Worm (Caenorhabditis elegans) whole organism, L1 larva: ENCODE data around the gene M02B1.4.

Experiments
- C04F5.9 ChIP-seq: sonication (generic microtip); optimal IDR thresholded peaks from 2 replicates; lab custom pipeline; 2016; ENCODE audit warnings: missing genetic modification characterization, missing compliant biosample characterization
- C34B4.2 ChIP-seq: sonication (generic microtip); optimal IDR thresholded peaks from 2 replicates; lab custom pipeline; 2017; ENCODE audit warnings: mild to moderate bottlenecking, missing genetic modification characterization, missing compliant biosample characterization
- F16B12.6 ChIP-seq: fragments of 150-350 bp; optimal IDR thresholded peaks from 2 replicates; lab custom pipeline; 2014; ENCODE audit warnings: missing biosample characterization, missing genetic modification characterization
- Y116A8C.19 ChIP-seq: sonication (generic microtip); optimal IDR thresholded peaks from 2 replicates; lab custom pipeline; 2016; ENCODE audit warnings: missing compliant biosample characterization, missing genetic modification characterization, borderline replicate concordance
- aly-2 ChIP-seq: fragments of 150-350 bp; optimal IDR thresholded peaks from 2 replicates; lab custom pipeline; 2014; ENCODE audit warnings: missing biosample characterization, missing genetic modification characterization
- ceh-8 ChIP-seq: fragments of 200-800 bp; sonication (Bioruptor generic); optimal IDR thresholded peaks from 2 replicates; lab custom pipeline; 2018; ENCODE audit warnings: mild to moderate bottlenecking, missing genetic modification characterization, moderate library complexity, missing compliant biosample characterization
- ceh-90 ChIP-seq: sonication (generic microtip); optimal IDR thresholded peaks from 2 replicates; lab custom pipeline; 2016; ENCODE audit warnings: missing genetic modification characterization, missing compliant biosample characterization
- dpl-1 ChIP-seq, 3 experiments: fragments of 150-350 bp in 2 of 3; sonication (generic microtip) in 1 of 3; optimal IDR thresholded peaks; 2 replicates each; lab custom pipeline; 2014 to 2017; ENCODE audit warnings: missing biosample characterization in 3 of 3, missing genetic modification characterization in 3 of 3, missing genetic modification reagents in 3 of 3
- dsc-1 ChIP-seq: sonication (generic microtip); optimal IDR thresholded peaks from 2 replicates; lab custom pipeline; 2016; ENCODE audit warnings: mild to moderate bottlenecking, missing genetic modification characterization, missing compliant biosample characterization
- efl-1 ChIP-seq, 4 experiments: fragments of 150-350 bp; optimal IDR thresholded peaks in 3 of 4; peaks in 1 of 4; 1 replicate in 1 of 4; 2 replicates in 3 of 4; lab custom pipeline; 2014; ENCODE audit warnings: missing biosample characterization in 2 of 4, missing genetic modification characterization in 2 of 4, missing genetic modification reagents in 2 of 4
- efl-3 ChIP-seq: fragments of 200-800 bp; sonication (Bioruptor generic); optimal IDR thresholded peaks from 2 replicates; lab custom pipeline; 2018; ENCODE audit warnings: mild to moderate bottlenecking, missing genetic modification characterization, missing compliant biosample characterization
- egl-27 ChIP-seq, 2 experiments: fragments of 150-350 bp in 1 of 2; sonication (generic microtip); optimal IDR thresholded peaks; 3 replicates each; lab custom pipeline; 2017 to 2018; ENCODE audit warnings: missing biosample characterization in 2 of 2, missing genetic modification characterization in 2 of 2, missing genetic modification reagents in 2 of 2
- elt-3 ChIP-seq, 6 experiments: fragments of 150-350 bp in 1 of 6; sonication (generic microtip); optimal IDR thresholded peaks; 2 replicates each; lab custom pipeline; 2017 to 2018; ENCODE audit warnings: missing biosample characterization in 6 of 6, missing genetic modification characterization in 6 of 6, inconsistent platforms in 1 of 6
- ets-5 ChIP-seq: fragments of 200-800 bp; sonication (Bioruptor generic); IDR thresholded peaks from 2 replicates; pipeline ENCODE4 v1.3.6; 2022; ENCODE audit warnings: missing genetic modification characterization, missing compliant biosample characterization
- fkh-8 ChIP-seq: sonication (generic microtip); optimal IDR thresholded peaks from 2 replicates; lab custom pipeline; 2016; ENCODE audit warnings: mild to moderate bottlenecking, missing genetic modification characterization, missing compliant biosample characterization
- fos-1 ChIP-seq: fragments of 150-350 bp; optimal IDR thresholded peaks from 2 replicates; lab custom pipeline; 2014; ENCODE audit warnings: missing biosample characterization, missing genetic modification characterization
- grh-1 ChIP-seq: fragments of 200-800 bp; sonication (Bioruptor generic); IDR thresholded peaks from 2 replicates; pipeline ENCODE4 v1.3.6; 2022; ENCODE audit warnings: missing genetic modification reagents, missing genetic modification characterization, missing compliant biosample characterization
- hlh-17 ChIP-seq: fragments of 200-800 bp; sonication (Bioruptor generic); optimal IDR thresholded peaks from 2 replicates; lab custom pipeline; 2018; ENCODE audit warnings: missing genetic modification characterization, mild to moderate bottlenecking, missing compliant biosample characterization, moderate library complexity, borderline replicate concordance
- hlh-4 ChIP-seq: sonication (generic microtip); optimal IDR thresholded peaks from 2 replicates; lab custom pipeline; 2016; ENCODE audit warnings: mild to moderate bottlenecking, missing genetic modification characterization, missing compliant biosample characterization
- hpl-2 ChIP-seq: fragments of 150-350 bp; optimal IDR thresholded peaks from 2 replicates; lab custom pipeline; 2014; ENCODE audit warnings: missing biosample characterization, missing genetic modification reagents, missing genetic modification characterization
- isw-1 ChIP-seq: fragments of 200-800 bp; sonication (Bioruptor generic); IDR thresholded peaks from 2 replicates; pipeline ENCODE4 v1.3.6; 2022; ENCODE audit warnings: missing genetic modification characterization, missing compliant biosample characterization
- jun-1 ChIP-seq: fragments of 150-350 bp; optimal IDR thresholded peaks from 2 replicates; lab custom pipeline; 2014; ENCODE audit warnings: missing biosample characterization, missing genetic modification reagents, missing genetic modification characterization
- lin-14 ChIP-seq: fragments of 200-800 bp; sonication (Bioruptor generic); optimal IDR thresholded peaks from 2 replicates; lab custom pipeline; 2018; ENCODE audit warnings: mild to moderate bottlenecking, missing genetic modification characterization, moderate library complexity, missing compliant biosample characterization
- lin-39 ChIP-seq: fragments of 150-350 bp; optimal IDR thresholded peaks from 2 replicates; lab custom pipeline; 2014; ENCODE audit warnings: missing biosample characterization, missing genetic modification reagents, missing genetic modification characterization
- mdl-1 ChIP-seq, 2 experiments: fragments of 150-350 bp; optimal IDR thresholded peaks; 2 replicates each; lab custom pipeline; 2014 to 2017; ENCODE audit warnings: missing biosample characterization in 2 of 2, missing genetic modification characterization in 2 of 2, inconsistent platforms in 1 of 2
- mep-1 ChIP-seq: fragments of 150-350 bp; optimal IDR thresholded peaks from 2 replicates; lab custom pipeline; 2014; ENCODE audit warnings: missing biosample characterization, missing genetic modification characterization
- nhr-11 ChIP-seq: fragments of 150-350 bp; optimal IDR thresholded peaks from 2 replicates; lab custom pipeline; 2014; ENCODE audit warnings: missing biosample characterization, missing genetic modification characterization
- nhr-12 ChIP-seq: sonication (generic microtip); optimal IDR thresholded peaks from 2 replicates; lab custom pipeline; 2017; ENCODE audit warnings: missing biosample characterization, missing genetic modification characterization
- nhr-19 ChIP-seq: fragments of 200-800 bp; sonication (Bioruptor generic); conservative IDR thresholded peaks from 2 replicates; pipeline ENCODE4 v1.3.6; 2022; ENCODE audit warnings: missing genetic modification characterization, missing compliant biosample characterization
- nhr-20 ChIP-seq: sonication (generic microtip); optimal IDR thresholded peaks from 2 replicates; lab custom pipeline; 2016; ENCODE audit warnings: mild to moderate bottlenecking, missing genetic modification characterization, missing compliant biosample characterization
- nhr-237 ChIP-seq: fragments of 150-350 bp; optimal IDR thresholded peaks from 2 replicates; lab custom pipeline; 2014; ENCODE audit warnings: missing biosample characterization, missing genetic modification characterization
- nhr-28 ChIP-seq: fragments of 150-350 bp; optimal IDR thresholded peaks from 2 replicates; lab custom pipeline; 2014; ENCODE audit warnings: missing biosample characterization, missing genetic modification characterization
- nhr-71 ChIP-seq: sonication (generic microtip); optimal IDR thresholded peaks from 2 replicates; lab custom pipeline; 2016; ENCODE audit warnings: mild to moderate bottlenecking, missing genetic modification characterization, moderate library complexity, missing compliant biosample characterization
- nhr-77 ChIP-seq: fragments of 150-350 bp; optimal IDR thresholded peaks from 2 replicates; lab custom pipeline; 2014; ENCODE audit warnings: missing biosample characterization, missing genetic modification characterization
- nhr-84 ChIP-seq: sonication (generic microtip); optimal IDR thresholded peaks from 2 replicates; lab custom pipeline; 2017; ENCODE audit warnings: missing biosample characterization, missing genetic modification characterization
- nhr-85 ChIP-seq: sonication (generic microtip); peaks from one replicate; lab custom pipeline; 2016; ENCODE audit warnings: missing genetic modification characterization, inconsistent platforms, missing compliant biosample characterization
- nhr-90 ChIP-seq: sonication (generic microtip); optimal IDR thresholded peaks from 2 replicates; lab custom pipeline; 2016; ENCODE audit warnings: mild to moderate bottlenecking, missing genetic modification characterization, missing compliant biosample characterization; ENCODE audit not compliant: poor library complexity
- pqm-1 ChIP-seq: sonication (generic microtip); optimal IDR thresholded peaks from 3 replicates; lab custom pipeline; 2017; ENCODE audit warnings: missing biosample characterization, missing genetic modification characterization
- rnt-1 ChIP-seq: sonication (generic microtip); optimal IDR thresholded peaks from 2 replicates; lab custom pipeline; 2016; ENCODE audit warnings: mild to moderate bottlenecking, missing genetic modification characterization, moderate library complexity, missing compliant biosample characterization
- skn-1 ChIP-seq: fragments of 150-350 bp; optimal IDR thresholded peaks from 2 replicates; lab custom pipeline; 2014; ENCODE audit warnings: missing biosample characterization, missing genetic modification characterization
- snpc-4 ChIP-seq: fragments of 150-350 bp; optimal IDR thresholded peaks from 2 replicates; lab custom pipeline; 2014; ENCODE audit warnings: missing biosample characterization, missing genetic modification characterization
- snu-23 ChIP-seq: sonication (generic microtip); optimal IDR thresholded peaks from 2 replicates; lab custom pipeline; 2016; ENCODE audit warnings: missing genetic modification characterization, missing compliant biosample characterization
- swsn-7 ChIP-seq: sonication (generic microtip); optimal IDR thresholded peaks from 2 replicates; lab custom pipeline; 2016; ENCODE audit warnings: missing genetic modification characterization, missing compliant biosample characterization
- unc-130 ChIP-seq: fragments of 150-350 bp; optimal IDR thresholded peaks from 2 replicates; lab custom pipeline; 2017; ENCODE audit warnings: missing biosample characterization, missing genetic modification characterization, inconsistent platforms
- unc-62 ChIP-seq: fragments of 150-350 bp; optimal IDR thresholded peaks from 2 replicates; lab custom pipeline; 2014; ENCODE audit warnings: missing biosample characterization, missing genetic modification reagents, missing genetic modification characterization
- unc-86 ChIP-seq: sonication (generic microtip); optimal IDR thresholded peaks from 2 replicates; lab custom pipeline; 2016; ENCODE audit warnings: missing genetic modification characterization, missing compliant biosample characterization
- unc-98 ChIP-seq: fragments of 200-800 bp; sonication (Bioruptor generic); IDR thresholded peaks from 2 replicates; pipeline ENCODE4 v1.3.6; 2022; ENCODE audit warnings: missing genetic modification characterization, missing compliant biosample characterization
- vab-15 ChIP-seq: sonication (generic microtip); optimal IDR thresholded peaks from 2 replicates; lab custom pipeline; 2017; ENCODE audit warnings: missing genotype, mild to moderate bottlenecking, missing genetic modification characterization, missing compliant biosample characterization
- xbp-1 ChIP-seq: sonication (generic microtip); optimal IDR thresholded peaks from 2 replicates; lab custom pipeline; 2016; ENCODE audit warnings: missing genetic modification characterization, missing compliant biosample characterization
- zag-1 ChIP-seq: fragments of 150-350 bp; optimal IDR thresholded peaks from 2 replicates; lab custom pipeline; 2014; ENCODE audit warnings: missing biosample characterization, missing genetic modification characterization
- zip-4 ChIP-seq: fragments of 200-800 bp; sonication (Bioruptor generic); optimal IDR thresholded peaks from 2 replicates; lab custom pipeline; 2018; ENCODE audit warnings: mild to moderate bottlenecking, missing genetic modification characterization, moderate library complexity, missing compliant biosample characterization
- ztf-11 ChIP-seq, 2 experiments: sonication (generic microtip); optimal IDR thresholded peaks; 2 replicates each; lab custom pipeline; 2016 to 2017; ENCODE audit warnings: missing genetic modification characterization in 2 of 2, missing biosample characterization in 1 of 2, missing compliant biosample characterization in 1 of 2

Gene M02B1.4

ce11 chrIV:12840348-12840747 is 15.2 kb upstream of the M02B1.4 start (continued):
- TF ChIP-seq nhr-19 (no peak), nhr-237 (tag; lab: Kevin White, UChicago) (no peak), unc-130 (tag; lab: Kevin White, UChicago) (no peak), ceh-90 (tag; lab: Kevin White, UChicago) (no peak), nhr-20 (tag; lab: Kevin White, UChicago) (peak; percentile 40), nhr-90 (tag; lab: Kevin White, UChicago) (no peak), lin-14 (GFP tag; lab: Kevin White, UChicago) (peak; percentile 83), vab-15 (tag; lab: Kevin White, UChicago) (no peak), nhr-28 (no peak), skn-1 (no peak), unc-98 (GFP tag; lab: Robert Waterston, UW) (no peak), elt-3 (tag; optimal IDR thresholded peaks at IDR 0.05; lab: Kevin White, UChicago) (no peak), ztf-11 (tag; optimal IDR thresholded peaks at IDR 0.05; lab: Kevin White, UChicago) (no peak), zag-1 (tag; lab: Kevin White, UChicago) (no peak), efl-1 (optimal IDR thresholded peaks at IDR 0.05; lab: Kevin White, UChicago) (peak in 1 of 2 experiments; percentile 16), efl-1 (GFP tag; optimal IDR thresholded peaks at IDR 0.05 in 1 of 2; lab: Kevin White, UChicago) (peak in 1 of 2 experiments; percentile 73), rnt-1 (tag; lab: Kevin White, UChicago) (no peak), efl-3 (no peak), nhr-85 (tag; lab: Kevin White, UChicago) (peak; percentile 18), hpl-2 (GFP tag; lab: Kevin White, UChicago) (no peak), zip-4 (GFP tag; lab: Kevin White, UChicago) (no peak), isw-1 (GFP tag; lab: Robert Waterston, UW) (no peak), jun-1 (no peak), egl-27 (tag; optimal IDR thresholded peaks at IDR 0.05; lab: Kevin White, UChicago) (no peak), aly-2 (tag; lab: Kevin White, UChicago) (no peak), swsn-7 (tag; lab: Kevin White, UChicago) (no peak), pqm-1 (tag; lab: Kevin White, UChicago) (no peak), nhr-77 (no peak), ets-5 (GFP tag; lab: Robert Waterston, UW) (no peak), mep-1 (tag; lab: Kevin White, UChicago) (peak; percentile 28), nhr-71 (tag; lab: Kevin White, UChicago) (peak; percentile 30), snu-23 (GFP tag; lab: Kevin White, UChicago) (peak; percentile 51), hlh-4 (tag; lab: Kevin White, UChicago) (no peak), lin-39 (tag; lab: Kevin White, UChicago) (no peak), nhr-84 (tag; lab: Kevin White, UChicago) (no peak), C34B4.2 (no peak), grh-1 (peak; percentile 15; the same call in 1 of the 2 replicates), dpl-1 (GFP tag; optimal IDR thresholded peaks at IDR 0.05; lab: Kevin White, UChicago) (peak in 1 of 3 experiments; percentile 29), unc-86 (tag; lab: Kevin White, UChicago) (no peak), F16B12.6 (tag; lab: Kevin White, UChicago) (no peak), nhr-11 (tag; lab: Kevin White, UChicago) (no peak), dsc-1 (tag; lab: Kevin White, UChicago) (no peak), xbp-1 (tag; lab: Kevin White, UChicago) (no peak), snpc-4 (tag; lab: Kevin White, UChicago) (no peak), hlh-17 (GFP tag; lab: Kevin White, UChicago) (no peak), ceh-8 (GFP tag; lab: Kevin White, UChicago) (no peak), mdl-1 (tag; optimal IDR thresholded peaks at IDR 0.05; lab: Kevin White, UChicago) (no peak), nhr-12 (tag; lab: Kevin White, UChicago) (no peak), Y116A8C.19 (no peak), C04F5.9 (tag; lab: Kevin White, UChicago) (no peak), fkh-8 (no peak), fos-1 (tag; lab: Kevin White, UChicago) (no peak), unc-62 (GFP tag; lab: Kevin White, UChicago) (no peak)
